Worm (Caenorhabditis elegans) whole organism, L4 larva: ENCODE measurements around the gene B0034.7.
A peak's percentile ranks its signal among the peaks of the same experiment; 100 is the strongest.

Experiments
- F37D6.2 ChIP-seq: sonication (generic microtip); optimal IDR thresholded peaks from 2 replicates; lab custom pipeline; 2016; ENCODE audit warnings: mild to moderate bottlenecking, missing genetic modification characterization, missing compliant biosample characterization
- T20F7.1 ChIP-seq: fragments of 200-800 bp; sonication (Bioruptor generic); optimal IDR thresholded peaks from 2 replicates; lab custom pipeline; 2018; ENCODE audit warnings: mild to moderate bottlenecking, missing genetic modification characterization, missing compliant biosample characterization
- Y105C5A.15 ChIP-seq: fragments of 200-800 bp; sonication (Bioruptor generic); IDR thresholded peaks from 2 replicates; pipeline ENCODE4 v1.3.6; 2022; ENCODE audit warnings: missing genetic modification characterization, missing compliant biosample characterization
- aha-1 ChIP-seq: fragments of 150-350 bp; peaks from one replicate; lab custom pipeline; 2014; ENCODE audit warnings: missing biosample characterization, missing genetic modification characterization
- attf-4 ChIP-seq: sonication (generic microtip); optimal IDR thresholded peaks from 3 replicates; lab custom pipeline; 2017; ENCODE audit warnings: missing biosample characterization, missing genetic modification characterization
- ceh-28 ChIP-seq: fragments of 150-350 bp; optimal IDR thresholded peaks from 2 replicates; lab custom pipeline; 2014; ENCODE audit warnings: missing biosample characterization, missing genetic modification reagents, missing genetic modification characterization
- ces-1 ChIP-seq: fragments of 150-350 bp; sonication (generic microtip); optimal IDR thresholded peaks from 4 replicates; lab custom pipeline; 2014; ENCODE audit warnings: missing biosample characterization, missing genetic modification reagents, missing genetic modification characterization
- ctbp-1 ChIP-seq: fragments of 200-800 bp; sonication (Bioruptor generic); IDR thresholded peaks from 2 replicates; pipeline ENCODE4 v1.3.6; 2022; ENCODE audit warnings: missing genetic modification reagents, missing genetic modification characterization, missing compliant biosample characterization
- daf-16 ChIP-seq, 3 experiments: sonication (generic microtip); optimal IDR thresholded peaks; 2 replicates each; lab custom pipeline; 2016 to 2017; ENCODE audit warnings: missing genetic modification characterization in 3 of 3, missing genetic modification reagents in 3 of 3, mild to moderate bottlenecking in 2 of 3, missing compliant biosample characterization in 2 of 3, missing biosample characterization in 1 of 3, moderate library complexity in 1 of 3
- dmd-6 ChIP-seq: fragments of 200-800 bp; sonication (Bioruptor generic); IDR thresholded peaks from 2 replicates; pipeline ENCODE4 v1.3.6; 2022; ENCODE audit warnings: missing genetic modification reagents, missing genetic modification characterization, missing compliant biosample characterization
- duxl-1 ChIP-seq: sonication (generic microtip); optimal IDR thresholded peaks from 2 replicates; lab custom pipeline; 2016; ENCODE audit warnings: mild to moderate bottlenecking, missing genetic modification characterization, moderate library complexity, missing compliant biosample characterization; ENCODE audit not compliant: poor library complexity
- dve-1 ChIP-seq: sonication (generic microtip); optimal IDR thresholded peaks from 2 replicates; lab custom pipeline; 2017; ENCODE audit warnings: antibody characterized with exemption, mild to moderate bottlenecking, missing genetic modification characterization, missing compliant biosample characterization; ENCODE audit not compliant: insufficient read depth
- egl-27 ChIP-seq: sonication (generic microtip); optimal IDR thresholded peaks from 3 replicates; lab custom pipeline; 2017; ENCODE audit warnings: missing biosample characterization, missing genetic modification reagents, missing genetic modification characterization
- hif-1 ChIP-seq, 2 experiments: sonication (generic microtip); optimal IDR thresholded peaks; 2 replicates each; lab custom pipeline; 2016 to 2017; ENCODE audit warnings: missing compliant biosample characterization in 2 of 2, missing genetic modification characterization in 2 of 2, missing genetic modification reagents in 2 of 2, missing genotype in 2 of 2, mild to moderate bottlenecking in 1 of 2
- hlh-11 ChIP-seq: fragments of 200-800 bp; sonication (Bioruptor generic); optimal IDR thresholded peaks from 2 replicates; lab custom pipeline; 2018; ENCODE audit warnings: mild to moderate bottlenecking, missing genetic modification characterization, missing compliant biosample characterization
- hlh-30 ChIP-seq: sonication (generic microtip); optimal IDR thresholded peaks from 2 replicates; lab custom pipeline; 2017; ENCODE audit warnings: antibody characterized with exemption, mild to moderate bottlenecking, missing genetic modification characterization, missing compliant biosample characterization; ENCODE audit not compliant: insufficient read depth
- lin-38 ChIP-seq: fragments of 200-800 bp; sonication (Bioruptor generic); IDR thresholded peaks from 2 replicates; pipeline ENCODE4 v1.3.6; 2022; ENCODE audit warnings: missing genetic modification reagents, missing genetic modification characterization, missing compliant biosample characterization
- lin-39 ChIP-seq: fragments of 150-350 bp; optimal IDR thresholded peaks from 2 replicates; lab custom pipeline; 2014; ENCODE audit warnings: missing biosample characterization, missing genetic modification reagents, missing genetic modification characterization
- lsy-2 ChIP-seq, 2 experiments: fragments of 150-350 bp in 1 of 2; sonication (generic microtip) in 1 of 2; optimal IDR thresholded peaks; 2 replicates each; lab custom pipeline; 2014 to 2017; ENCODE audit warnings: missing biosample characterization in 2 of 2, missing genetic modification characterization in 2 of 2
- mdl-1 ChIP-seq, 2 experiments: fragments of 150-350 bp in 1 of 2; sonication (generic microtip) in 1 of 2; optimal IDR thresholded peaks; 2 replicates each; lab custom pipeline; 2014 to 2017; ENCODE audit warnings: missing biosample characterization in 2 of 2, missing genetic modification characterization in 2 of 2
- mep-1 ChIP-seq: fragments of 150-350 bp; sonication (generic microtip); optimal IDR thresholded peaks from 3 replicates; lab custom pipeline; 2014; ENCODE audit warnings: missing biosample characterization, missing genetic modification characterization
- mes-2 ChIP-seq: sonication (generic microtip); optimal IDR thresholded peaks from 2 replicates; lab custom pipeline; 2016; ENCODE audit warnings: missing genotype, mild to moderate bottlenecking, missing genetic modification characterization, missing compliant biosample characterization; ENCODE audit not compliant: poor library complexity, severe bottlenecking
- mxl-2 ChIP-seq: fragments of 200-800 bp; sonication (Bioruptor generic); conservative IDR thresholded peaks from 2 replicates; pipeline ENCODE4 v1.3.6; 2022; ENCODE audit warnings: missing genetic modification reagents, missing genetic modification characterization, missing compliant biosample characterization
- mxl-3 ChIP-seq: fragments of 200-800 bp; sonication (Bioruptor generic); optimal IDR thresholded peaks from 2 replicates; lab custom pipeline; 2018; ENCODE audit warnings: mild to moderate bottlenecking, missing genetic modification characterization, missing compliant biosample characterization
- nhr-11 ChIP-seq: fragments of 150-350 bp; optimal IDR thresholded peaks from 2 replicates; lab custom pipeline; 2014; ENCODE audit warnings: missing biosample characterization, missing genetic modification characterization
- nhr-25 ChIP-seq: sonication (generic microtip); optimal IDR thresholded peaks from 2 replicates; lab custom pipeline; 2017; ENCODE audit warnings: missing genetic modification characterization, mild to moderate bottlenecking, missing compliant biosample characterization, antibody characterized with exemption, moderate library complexity, borderline replicate concordance; ENCODE audit not compliant: insufficient read depth
- nhr-28 ChIP-seq: fragments of 150-350 bp; optimal IDR thresholded peaks from 2 replicates; lab custom pipeline; 2014; ENCODE audit warnings: missing biosample characterization, missing genetic modification characterization
- nhr-42 ChIP-seq: fragments of 200-800 bp; sonication (Bioruptor generic); IDR thresholded peaks from 2 replicates; pipeline ENCODE4 v1.3.6; 2022; ENCODE audit warnings: missing genetic modification characterization, missing compliant biosample characterization
- nhr-48 ChIP-seq: sonication (generic microtip); optimal IDR thresholded peaks from 2 replicates; lab custom pipeline; 2016; ENCODE audit warnings: mild to moderate bottlenecking, missing genetic modification characterization, missing compliant biosample characterization
- nhr-77 ChIP-seq: fragments of 150-350 bp; optimal IDR thresholded peaks from 2 replicates; lab custom pipeline; 2014; ENCODE audit warnings: missing biosample characterization, missing genetic modification characterization
- pha-4 ChIP-seq, 2 experiments: fragments of 150-350 bp in 1 of 2; fragments of 200-800 bp in 1 of 2; sonication (Bioruptor generic) in 1 of 2; IDR thresholded peaks in 1 of 2; optimal IDR thresholded peaks in 1 of 2; 2 replicates each; pipeline versions ENCODE4 v1.3.6 to Lab custom; 2014 to 2022; ENCODE audit warnings: missing genetic modification characterization in 2 of 2, missing genetic modification reagents in 2 of 2, missing biosample characterization in 1 of 2, missing compliant biosample characterization in 1 of 2
- php-3 ChIP-seq: fragments of 200-800 bp; sonication (Bioruptor generic); IDR thresholded peaks from 2 replicates; pipeline ENCODE4 v1.3.6; 2022; ENCODE audit warnings: missing genetic modification reagents, missing genetic modification characterization, missing compliant biosample characterization
- pqm-1 ChIP-seq: sonication (generic microtip); optimal IDR thresholded peaks from 2 replicates; lab custom pipeline; 2017; ENCODE audit warnings: missing biosample characterization, missing genetic modification characterization
- set-16 ChIP-seq: fragments of 200-800 bp; sonication (Bioruptor generic); IDR thresholded peaks from 2 replicates; pipeline ENCODE4 v1.3.6; 2022; ENCODE audit warnings: missing genetic modification reagents, missing genetic modification characterization, missing compliant biosample characterization
- tag-97 ChIP-seq: fragments of 200-800 bp; sonication (Bioruptor generic); IDR thresholded peaks from 2 replicates; pipeline ENCODE4 v1.3.6; 2022; ENCODE audit warnings: missing genetic modification characterization, missing compliant biosample characterization
- tra-1 ChIP-seq: fragments of 200-800 bp; sonication (Bioruptor generic); IDR thresholded peaks from 2 replicates; pipeline ENCODE4 v1.3.6; 2022; ENCODE audit warnings: missing genetic modification reagents, missing genetic modification characterization, missing compliant biosample characterization
- unc-130 ChIP-seq: sonication (generic microtip); optimal IDR thresholded peaks from 2 replicates; lab custom pipeline; 2016; ENCODE audit warnings: missing genetic modification reagents, missing genetic modification characterization, missing compliant biosample characterization
- unc-62 ChIP-seq, 3 experiments: fragments of 150-350 bp in 1 of 3; sonication (generic microtip); optimal IDR thresholded peaks in 2 of 3; peaks in 1 of 3; 1 replicate in 1 of 3; 2 replicates in 2 of 3; lab custom pipeline; 2014 to 2017; ENCODE audit warnings: missing biosample characterization in 3 of 3, missing genetic modification characterization in 3 of 3, missing genetic modification reagents in 3 of 3, missing genotype in 1 of 3
- vab-7 ChIP-seq: fragments of 200-800 bp; sonication (Bioruptor generic); IDR thresholded peaks from 2 replicates; pipeline ENCODE4 v1.3.6; 2022; ENCODE audit warnings: missing genetic modification reagents, missing genetic modification characterization, missing compliant biosample characterization
- zfp-2 ChIP-seq: sonication (generic microtip); optimal IDR thresholded peaks from 2 replicates; lab custom pipeline; 2016; ENCODE audit warnings: mild to moderate bottlenecking, missing genetic modification characterization, missing compliant biosample characterization

Gene B0034.7

DNA sequence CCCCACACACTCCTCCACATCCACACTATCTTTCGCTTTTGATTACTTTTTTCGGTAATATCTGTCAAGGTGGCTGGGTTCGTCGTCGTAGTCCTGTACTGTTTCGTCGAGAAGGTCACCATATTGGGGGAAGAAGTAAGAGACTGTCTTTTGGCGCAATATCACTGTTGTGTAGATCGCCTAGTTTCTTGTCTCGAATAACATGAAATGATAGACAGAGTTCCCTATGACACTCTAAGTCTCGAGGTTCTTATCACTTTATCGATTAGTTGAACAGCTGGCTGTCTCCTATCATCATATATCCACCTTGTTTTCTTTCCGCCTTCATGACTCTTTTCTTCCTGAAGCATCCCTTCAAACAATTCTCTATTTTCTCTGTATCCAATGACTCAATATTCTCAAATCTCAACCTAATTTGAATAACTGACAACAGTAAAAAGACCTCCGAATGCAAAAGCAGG, 27.4 kb upstream of the B0034.7 start:
- TF ChIP-seq lsy-2 (tag; optimal IDR thresholded peaks at IDR 0.05; lab: Kevin White, UChicago) (peak in 1 of 2 experiments; percentile 26), nhr-28 (tag; lab: Kevin White, UChicago) (peak; percentile 37), hlh-30 (tag; lab: Kevin White, UChicago) (peak; percentile 59), egl-27 (tag; lab: Kevin White, UChicago) (no peak), nhr-11 (tag; lab: Kevin White, UChicago) (peak; percentile 54), hlh-11 (tag; lab: Kevin White, UChicago) (peak; percentile 22), aha-1 (tag; lab: Kevin White, UChicago) (peak; percentile 73), ceh-28 (peak; percentile 40), ctbp-1 (GFP tag; lab: Robert Waterston, UW) (no peak)
- TF ChIP-seq, all 104 proteins: peak for 7

DNA sequence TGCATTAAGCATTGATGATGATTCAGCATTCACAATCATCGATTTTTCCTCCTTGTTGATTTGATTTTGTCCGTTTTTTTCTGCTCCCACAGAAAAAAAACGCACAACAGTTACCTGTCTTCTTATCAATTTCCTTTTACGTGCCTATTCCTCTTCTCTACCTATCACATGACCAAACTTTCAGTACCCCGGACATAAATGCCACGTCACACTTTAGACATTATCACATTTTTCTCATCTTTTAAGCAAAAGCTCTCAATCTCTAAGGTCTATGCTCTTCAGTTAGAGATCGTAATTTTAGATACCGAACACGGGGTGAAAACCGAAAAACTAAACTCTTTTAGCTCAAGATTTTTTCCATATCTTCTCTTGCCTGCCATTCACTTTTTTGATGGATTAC, 25.4 kb upstream of the B0034.7 start:
- TF ChIP-seq mep-1: no peak
- no peak for TF ChIP-seq ces-1 (GFP tag; lab: Kevin White, UChicago)
- peak; percentile 74 for TF ChIP-seq hlh-11 (tag; lab: Kevin White, UChicago)
- peak; percentile 31 for TF ChIP-seq T20F7.1 (GFP tag; lab: Kevin White, UChicago)
- TF ChIP-seq unc-130: no peak
- no peak for TF ChIP-seq set-16 (GFP tag; lab: Robert Waterston, UW)
- TF ChIP-seq dmd-6 (GFP tag; lab: Robert Waterston, UW): peak; percentile 87
- TF ChIP-seq nhr-25 (tag; lab: Kevin White, UChicago): no peak
- peak; percentile 9 for TF ChIP-seq mxl-3 (GFP tag; lab: Kevin White, UChicago)
- TF ChIP-seq unc-62 (GFP tag; optimal IDR thresholded peaks at IDR 0.05 in 1 of 2; lab: Kevin White, UChicago): peak in 1 of 2 experiments; percentile 84
- no peak for TF ChIP-seq unc-62 (tag; optimal IDR thresholded peaks at IDR 0.05; lab: Kevin White, UChicago)
- peak in 1 of 2 experiments; percentile 47 for TF ChIP-seq lsy-2 (tag; optimal IDR thresholded peaks at IDR 0.05; lab: Kevin White, UChicago)
- TF ChIP-seq daf-16 (GFP tag; optimal IDR thresholded peaks at IDR 0.05; lab: Kevin White, UChicago): no peak
- peak; percentile 90 for TF ChIP-seq daf-16 (tag; optimal IDR thresholded peaks at IDR 0.05; lab: Kevin White, UChicago)
- TF ChIP-seq mxl-2 (GFP tag; lab: Robert Waterston, UW): no peak
- no peak for TF ChIP-seq attf-4 (tag; lab: Kevin White, UChicago)
- TF ChIP-seq pqm-1 (tag; lab: Kevin White, UChicago): peak; percentile 71
- no peak for TF ChIP-seq tag-97 (GFP tag; lab: Robert Waterston, UW)
- no peak for TF ChIP-seq vab-7 (GFP tag; lab: Robert Waterston, UW)
- TF ChIP-seq nhr-48 (tag; lab: Kevin White, UChicago): peak; percentile 13
- TF ChIP-seq hif-1 (tag; optimal IDR thresholded peaks at IDR 0.05; lab: Kevin White, UChicago): peak in 1 of 2 experiments; percentile 66
- TF ChIP-seq F37D6.2: no peak
- TF ChIP-seq pha-4 (GFP tag; IDR thresholded peaks at IDR 0.05; lab: Robert Waterston, UW): no peak
- no peak for TF ChIP-seq pha-4 (tag; optimal IDR thresholded peaks at IDR 0.05; lab: Kevin White, UChicago)
- TF ChIP-seq mes-2: peak; percentile 22
- no peak for TF ChIP-seq zfp-2 (tag; lab: Kevin White, UChicago)
- TF ChIP-seq nhr-28 (tag; lab: Kevin White, UChicago): peak; percentile 64
- TF ChIP-seq php-3: peak; percentile 56; the same call in 1 of the 2 replicates
- peak; percentile 66; the same call in 1 of the 2 replicates for TF ChIP-seq tra-1
- TF ChIP-seq mdl-1 (tag; optimal IDR thresholded peaks at IDR 0.05; lab: Kevin White, UChicago): no peak
- TF ChIP-seq Y105C5A.15 (GFP tag; lab: Robert Waterston, UW): no peak
- TF ChIP-seq duxl-1 (tag; lab: Kevin White, UChicago): no peak
- peak; percentile 76 for TF ChIP-seq hlh-30 (tag; lab: Kevin White, UChicago)
- TF ChIP-seq nhr-42 (GFP tag; lab: Robert Waterston, UW): no peak
- peak; percentile 85 for TF ChIP-seq dve-1 (tag; lab: Kevin White, UChicago)
- TF ChIP-seq nhr-77 (tag; lab: Kevin White, UChicago): peak; percentile 73
- no peak for TF ChIP-seq lin-39 (tag; lab: Kevin White, UChicago)
- no peak for TF ChIP-seq lin-38 (GFP tag; lab: Robert Waterston, UW)
